Worm (Caenorhabditis elegans) whole organism, L4/young adult: ENCODE measurements around the gene trk-1.

Experiments
- dao-5 ChIP-seq: sonication (generic microtip); optimal IDR thresholded peaks from 2 replicates; lab custom pipeline; 2016; ENCODE audit warnings: missing genotype, missing genetic modification characterization, moderate library complexity, missing compliant biosample characterization
- him-1 ChIP-seq: sonication (generic microtip); optimal IDR thresholded peaks from 2 replicates; lab custom pipeline; 2016; ENCODE audit warnings: missing genotype, missing genetic modification reagents, missing genetic modification characterization, missing compliant biosample characterization

DNA sequence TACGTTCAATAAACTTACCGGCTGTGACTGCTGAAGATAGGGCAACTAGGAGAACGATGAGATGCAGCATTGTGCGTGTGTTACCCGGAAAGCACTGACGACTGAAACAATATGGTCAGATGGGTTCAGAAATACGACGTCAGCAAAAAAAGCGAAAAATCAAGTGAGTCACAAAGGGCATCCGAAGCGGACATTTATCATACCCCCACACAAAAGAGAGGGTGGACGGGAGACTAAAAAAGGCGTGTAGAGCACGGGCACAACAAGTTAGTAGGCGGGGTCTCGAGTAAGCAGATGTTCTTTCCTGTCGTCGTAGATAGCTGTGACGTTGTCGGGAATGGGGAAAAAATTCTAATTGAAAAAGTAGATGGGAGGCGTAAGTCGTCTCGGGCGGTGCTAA is 31.5 kb downstream of the trk-1 start, which contains the start of gene nlp-14:
- TF ChIP-seq him-1 (tag; lab: Kevin White, UChicago) (no peak), dao-5 (tag; lab: Kevin White, UChicago) (no peak)
